Worm (Caenorhabditis elegans): Measurements from ENCODE around the gene hsb-1.

DNA sequence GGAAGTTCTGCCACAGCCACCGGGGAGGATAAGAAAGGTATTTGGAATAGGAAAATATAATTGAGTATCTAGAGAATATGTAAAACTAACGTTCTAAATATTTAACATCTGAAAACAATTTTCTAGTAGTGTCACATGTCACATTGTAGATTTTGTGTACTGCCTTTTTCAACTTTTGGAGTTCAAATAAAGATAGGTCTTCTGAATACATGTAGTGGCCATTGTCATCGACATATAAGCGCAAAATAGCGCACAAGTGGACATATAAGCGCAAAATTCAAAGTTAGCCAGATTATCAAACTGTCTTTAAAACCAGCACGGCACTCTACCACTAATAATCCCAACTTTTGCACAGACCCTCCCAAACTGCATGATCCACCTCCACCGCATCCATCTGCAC, 7.2 kb upstream of the hsb-1 start:
- TF ChIP-seq Y48G9A.11 (GFP tag; IDR thresholded peaks at IDR 0.05) (no peak), zag-1 (tag; optimal IDR thresholded peaks at IDR 0.05) (no peak), unc-130 (GFP tag; optimal IDR thresholded peaks at IDR 0.05) (no peak), lim-7 (GFP tag; IDR thresholded peaks at IDR 0.05) (no peak), fos-1 (tag; optimal IDR thresholded peaks at IDR 0.05) (no peak), dpl-1 (GFP tag; optimal IDR thresholded peaks at IDR 0.05) (no peak), nhr-77 (tag; optimal IDR thresholded peaks at IDR 0.05) (no peak), ztf-11 (tag; optimal IDR thresholded peaks at IDR 0.05) (no peak), dve-1 (tag; optimal IDR thresholded peaks at IDR 0.05; ENCODE audit: insufficient read depth) (no peak), aly-2 (tag; optimal IDR thresholded peaks at IDR 0.05) (no peak), ces-1 (GFP tag; optimal IDR thresholded peaks at IDR 0.05) (no peak), lin-1 (GFP tag; IDR thresholded peaks at IDR 0.05) (no peak)

Data from whole organism, L4 larva.